Fruit fly (Drosophila melanogaster): ENCODE data around the gene CG7573.

The CG7573 gene

DNA sequence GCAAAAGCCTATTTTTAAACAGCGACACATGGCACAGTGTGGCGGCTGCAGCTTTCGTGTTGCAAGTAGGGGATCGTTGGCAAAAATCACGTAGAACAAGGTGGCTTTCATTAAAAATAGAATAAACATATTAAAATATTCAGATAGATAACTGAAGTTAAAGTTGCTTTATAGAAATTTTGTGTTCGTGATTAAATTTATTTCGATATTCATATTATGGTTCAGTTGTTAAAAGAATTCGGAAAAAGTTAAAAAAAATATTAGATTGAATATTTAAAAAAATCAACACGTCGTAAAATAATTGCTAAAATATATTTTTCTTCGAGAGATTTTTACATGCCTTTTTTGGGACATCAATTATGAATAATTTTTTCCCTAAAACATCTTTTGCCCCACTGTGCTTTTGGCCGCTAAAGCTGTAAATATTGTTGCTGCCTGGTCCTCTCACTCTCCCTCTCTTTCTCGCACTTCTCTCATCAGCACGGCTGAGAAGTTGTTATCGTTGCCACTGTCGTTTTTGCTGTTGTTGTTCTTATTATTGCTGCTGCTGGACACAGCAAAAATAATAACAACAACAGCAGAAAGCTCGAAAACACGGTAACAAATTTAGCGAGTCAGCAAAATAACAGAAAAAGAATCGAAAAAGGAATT, 15.3 kb upstream of the CG7573 start (continued):
- TF ChIP-seq lov (optimal IDR thresholded peaks at IDR 0.05) (no peak), lov (GFP tag; IDR thresholded peaks at IDR 0.05) (0 out of 3 replicates have a peak, but pooled peaks have one; percentile 61), CG7839 (tag; optimal IDR thresholded peaks at IDR 0.05) (peak; percentile 94), pnt (GFP tag; optimal IDR thresholded peaks at IDR 0.05) (peak; percentile 72), Oli (tag; optimal IDR thresholded peaks at IDR 0.05) (peak; percentile 95), lola (GFP tag; optimal IDR thresholded peaks at IDR 0.05) (peak in 2 of 3 experiments; percentile 41 to 94), Jarid2 (GFP tag; optimal IDR thresholded peaks at IDR 0.05) (peak; percentile 58), Rx (GFP tag; IDR thresholded peaks at IDR 0.05) (peak; percentile 27; the same call in 1 of the 2 replicates), Vsx1 (GFP tag; optimal IDR thresholded peaks at IDR 0.05) (peak; percentile 85), al (GFP tag; IDR thresholded peaks at IDR 0.05) (peak; percentile 57; the same call in 1 of the 2 replicates), Doc3 (GFP tag; IDR thresholded peaks at IDR 0.05; ENCODE audit: partially characterized antibody) (no peak), CG6854 (GFP tag; optimal IDR thresholded peaks at IDR 0.05) (peak; percentile 83), Awh (GFP tag; IDR thresholded peaks at IDR 0.05) (no peak), exex (tag; optimal IDR thresholded peaks at IDR 0.05) (peak; percentile 45), CG10979 (tag; optimal IDR thresholded peaks at IDR 0.05) (peak; percentile 93), CG1529 (GFP tag; optimal IDR thresholded peaks at IDR 0.05) (peak; percentile 90), NFAT (GFP tag; IDR thresholded peaks at IDR 0.05) (peak; percentile 79), CG10431 (GFP tag; optimal IDR thresholded peaks at IDR 0.05) (peak; percentile 88), Fer3 (tag; optimal IDR thresholded peaks at IDR 0.05) (peak; percentile 72), CG10274 (GFP tag; optimal IDR thresholded peaks at IDR 0.05) (peak; percentile 78), scrt (GFP tag; optimal IDR thresholded peaks at IDR 0.05) (peak; percentile 60), mam (GFP tag; optimal IDR thresholded peaks at IDR 0.05) (peak; percentile 69), CG32767 (GFP tag; IDR thresholded peaks at IDR 0.05) (peak; percentile 68), Antp (GFP tag; optimal IDR thresholded peaks at IDR 0.05) (peak; percentile 28), lbe (GFP tag; optimal IDR thresholded peaks at IDR 0.05) (no peak), CG3281 (GFP tag; optimal IDR thresholded peaks at IDR 0.05) (peak; percentile 88), CG4854 (GFP tag; optimal IDR thresholded peaks at IDR 0.05) (peak; percentile 66), mirr (GFP tag; optimal IDR thresholded peaks at IDR 0.05) (peak; percentile 7), mld (GFP tag; IDR thresholded peaks at IDR 0.05; ENCODE audit: partially characterized antibody) (no peak), CG17612 (GFP tag; IDR thresholded peaks at IDR 0.05) (no peak), CG13287 (GFP tag; IDR thresholded peaks at IDR 0.05; ENCODE audit: partially characterized antibody) (no peak; the same call in 1 of the 2 replicates), wek (GFP tag; optimal IDR thresholded peaks at IDR 0.05) (no peak), NC2β (GFP tag; optimal IDR thresholded peaks at IDR 0.05) (peak; percentile 38), CG17359 (tag; optimal IDR thresholded peaks at IDR 0.05) (peak; percentile 86), ham (GFP tag; IDR thresholded peaks at IDR 0.05) (peak; percentile 59; the same call in 1 of the 2 replicates), Xbp1 (GFP tag; optimal IDR thresholded peaks at IDR 0.05) (peak; percentile 89), maf-S (GFP tag; optimal IDR thresholded peaks at IDR 0.05) (peak; percentile 14), Nf-YA (GFP tag; IDR thresholded peaks at IDR 0.05) (peak; percentile 38; the same call in 1 of the 2 replicates), CG8765 (GFP tag; IDR thresholded peaks at IDR 0.05) (no peak), CG4707 (GFP tag; optimal IDR thresholded peaks at IDR 0.05) (peak; percentile 7), CG10959 (GFP tag; IDR thresholded peaks at IDR 0.05) (no peak), Myb (GFP tag; optimal IDR thresholded peaks at IDR 0.05) (peak; percentile 48), HmgZ (tag; optimal IDR thresholded peaks at IDR 0.05) (peak; percentile 59), CG2129 (GFP tag; IDR thresholded peaks at IDR 0.05; ENCODE audit: partially characterized antibody) (no peak), CG16863 (GFP tag; optimal IDR thresholded peaks at IDR 0.05) (peak; percentile 83), odd (GFP tag; optimal IDR thresholded peaks at IDR 0.05) (peak; percentile 93), cas (GFP tag; IDR thresholded peaks at IDR 0.05) (no peak), CG11695 (GFP tag; IDR thresholded peaks at IDR 0.05) (peak; percentile 90), luna (GFP tag; optimal IDR thresholded peaks at IDR 0.05) (no peak)

Data from whole organism, embryonic.